Worm (Caenorhabditis elegans) whole organism, dauer: ENCODE data around the gene scrm-3.
"Not testable (repeated sequence)": the region's sequence is repeated elsewhere in the genome, so short reads cannot be mapped to it uniquely, and the experiment has no call there.

ENCODE experiments used
- unc-62 ChIP-seq: sonication (generic microtip); optimal IDR thresholded peaks from 2 replicates; lab custom pipeline; 2017; ENCODE audit warnings: missing biosample characterization, missing genetic modification reagents, missing genetic modification characterization

The scrm-3 gene

ce11 chrV:3357106-3357505 lies at the start of gene scrm-3:
scrm-3 (minus strand) TSS chrV:3357206.
- no peak for TF ChIP-seq unc-62 (GFP tag; lab: Kevin White, UChicago)

ce11 chrV:3399952-3400351 lies 42.9 kb upstream of the scrm-3 start, which contains the start of gene T20D4.10:
T20D4.10 (plus strand) TSS chrV:3400252.
- TF ChIP-seq unc-62 (GFP tag; lab: Kevin White, UChicago): not testable (repeated sequence)

ce11 chrV:3398314-3398713 lies 41.3 kb upstream of the scrm-3 start, which contains the start of gene T20D4.11:
T20D4.11 (plus strand) TSS chrV:3398690.
- no peak for TF ChIP-seq unc-62 (GFP tag; lab: Kevin White, UChicago)

ce11 chrV:3396765-3397164 lies 39.8 kb upstream of the scrm-3 start, which contains the start of gene T20D4.12:
T20D4.12 (plus strand) TSS chrV:3397065.
- not testable (repeated sequence) for TF ChIP-seq unc-62 (GFP tag; lab: Kevin White, UChicago)

- no peak for TF ChIP-seq unc-62 (GFP tag; lab: Kevin White, UChicago)
Measured at ce11 chrV:3394694-3395240, 37.8 kb upstream of the scrm-3 start, which contains the start of gene T20D4.15. T20D4.15 (minus strand) TSS chrV:3394744.

ce11 chrV:3394065-3394464 lies 37.1 kb upstream of the scrm-3 start:
- TF ChIP-seq unc-62 (GFP tag; lab: Kevin White, UChicago): no peak

ce11 chrV:3391005-3391404 lies 34.0 kb upstream of the scrm-3 start:
- TF ChIP-seq unc-62 (GFP tag; lab: Kevin White, UChicago): no peak

ce11 chrV:3388299-3388698 lies 31.3 kb upstream of the scrm-3 start:
- TF ChIP-seq unc-62 (GFP tag; lab: Kevin White, UChicago): no peak

- no peak for TF ChIP-seq unc-62 (GFP tag; lab: Kevin White, UChicago)
Measured at ce11 chrV:3376973-3377372, 20.0 kb upstream of the scrm-3 start, which contains the start of gene srbc-2. srbc-2 (minus strand) TSS chrV:3377073.

ce11 chrV:3372673-3373072 lies 15.7 kb upstream of the scrm-3 start, which contains the start of gene srx-121:
srx-121 (minus strand) TSS chrV:3372773.
- no peak for TF ChIP-seq unc-62 (GFP tag; lab: Kevin White, UChicago)

ce11 chrV:3367773-3368172 lies 10.8 kb upstream of the scrm-3 start, which contains the start of gene C04E12.2:
C04E12.2 (plus strand) TSS chrV:3368073.
- not testable (repeated sequence) for TF ChIP-seq unc-62 (GFP tag; lab: Kevin White, UChicago)

ce11 chrV:3362475-3362874 lies 5.5 kb upstream of the scrm-3 start, which contains the start of gene C04E12.4:
C04E12.4 (plus strand) TSS chrV:3362775.
- no peak for TF ChIP-seq unc-62 (GFP tag; lab: Kevin White, UChicago)

ce11 chrV:3361633-3362032 lies 4.6 kb upstream of the scrm-3 start:
- TF ChIP-seq unc-62 (GFP tag; lab: Kevin White, UChicago): no peak

ce11 chrV:3358267-3358666 lies 1.3 kb upstream of the scrm-3 start, which contains the start of gene C04E12.5:
C04E12.5 (plus strand) TSS chrV:3358567.
- no peak for TF ChIP-seq unc-62 (GFP tag; lab: Kevin White, UChicago)

- no peak for TF ChIP-seq unc-62 (GFP tag; lab: Kevin White, UChicago)
Measured at ce11 chrV:3355544-3355943, 1.5 kb downstream of the scrm-3 start.

- TF ChIP-seq unc-62 (GFP tag; lab: Kevin White, UChicago): no peak
Measured at ce11 chrV:3352925-3353324, 4.1 kb downstream of the scrm-3 start, which contains the start of gene C17B7.12. C17B7.12 (plus strand) TSS chrV:3353225.

- TF ChIP-seq unc-62 (GFP tag; lab: Kevin White, UChicago): no peak
Measured at ce11 chrV:3351266-3351665, 5.7 kb downstream of the scrm-3 start, which contains the start of gene str-63. str-63 (plus strand) TSS chrV:3351566.
